Worm (Caenorhabditis elegans) whole organism, late embryonic: Measurements from ENCODE around the gene mod-1.

ENCODE experiments used
- ama-1 ChIP-seq: fragments of 150-350 bp; optimal IDR thresholded peaks from 2 replicates; lab custom pipeline; 2014
- che-1 ChIP-seq: sonication (generic microtip); optimal IDR thresholded peaks from 2 replicates; lab custom pipeline; 2016; ENCODE audit warnings: mild to moderate bottlenecking, missing genetic modification characterization, missing compliant biosample characterization
- ets-4 ChIP-seq: sonication (generic microtip); optimal IDR thresholded peaks from 2 replicates; lab custom pipeline; 2016; ENCODE audit warnings: missing genetic modification characterization, missing compliant biosample characterization
- fkh-10 ChIP-seq: fragments of 150-350 bp; optimal IDR thresholded peaks from 2 replicates; lab custom pipeline; 2014; ENCODE audit warnings: missing biosample characterization, missing genetic modification reagents, missing genetic modification characterization
- hlh-8 ChIP-seq: sonication (generic microtip); optimal IDR thresholded peaks from 2 replicates; lab custom pipeline; 2016; ENCODE audit warnings: missing genotype, missing genetic modification characterization, missing compliant biosample characterization
- lin-11 ChIP-seq: fragments of 200-800 bp; sonication (Bioruptor generic); optimal IDR thresholded peaks from 2 replicates; lab custom pipeline; 2018; ENCODE audit warnings: mild to moderate bottlenecking, missing genetic modification characterization, missing compliant biosample characterization
- pha-4 ChIP-seq: fragments of 150-350 bp; optimal IDR thresholded peaks from 2 replicates; lab custom pipeline; 2018; ENCODE audit warnings: missing biosample characterization, missing genetic modification reagents, missing genetic modification characterization
- sdc-2 ChIP-seq: sonication (generic microtip); optimal IDR thresholded peaks from 2 replicates; lab custom pipeline; 2016; ENCODE audit warnings: missing genotype, missing genetic modification characterization, missing compliant biosample characterization
- tbx-7 ChIP-seq: sonication (generic microtip); optimal IDR thresholded peaks from 2 replicates; lab custom pipeline; 2016; ENCODE audit warnings: missing genotype, missing genetic modification characterization, missing compliant biosample characterization
- ttx-3 ChIP-seq: sonication (generic microtip); optimal IDR thresholded peaks from 2 replicates; lab custom pipeline; 2016; ENCODE audit warnings: missing genetic modification reagents, missing genetic modification characterization, missing compliant biosample characterization
- unc-55 ChIP-seq: sonication (generic microtip); optimal IDR thresholded peaks from 2 replicates; lab custom pipeline; 2017; ENCODE audit warnings: missing biosample characterization, missing genetic modification reagents, missing genetic modification characterization

ce11 chrV:8928967-8929366, 15.1 kb upstream of the mod-1 start, which contains the start of gene H14N18.4:
- TF ChIP-seq ama-1 (lab: Kevin White, UChicago) (no peak), unc-55 (GFP tag; lab: Kevin White, UChicago) (no peak), ets-4 (tag; lab: Kevin White, UChicago) (no peak), hlh-8 (tag; lab: Kevin White, UChicago) (no peak), ttx-3 (tag; lab: Kevin White, UChicago) (no peak), lin-11 (tag; lab: Kevin White, UChicago) (no peak), pha-4 (tag; lab: Kevin White, UChicago) (no peak), fkh-10 (GFP tag; lab: Kevin White, UChicago) (no peak), che-1 (no peak), tbx-7 (tag; lab: Kevin White, UChicago) (no peak), sdc-2 (tag; lab: Kevin White, UChicago) (no peak)
